Worm (Caenorhabditis elegans) whole organism, early embryonic: ENCODE measurements around the gene C08F8.6.

Experiments used
- B0310.2 ChIP-seq: sonication (generic microtip); optimal IDR thresholded peaks from 2 replicates; lab custom pipeline; 2016; ENCODE audit warnings: mild to moderate bottlenecking, missing genetic modification characterization, missing compliant biosample characterization
- F13C5.2 ChIP-seq: sonication (generic microtip); optimal IDR thresholded peaks from 2 replicates; lab custom pipeline; 2017; ENCODE audit warnings: mild to moderate bottlenecking, missing genetic modification characterization, inconsistent platforms, missing compliant biosample characterization
- ama-1 ChIP-seq: fragments of 150-350 bp; optimal IDR thresholded peaks from 2 replicates; lab custom pipeline; 2014
- ceh-13 ChIP-seq: fragments of 200-800 bp; sonication (Bioruptor generic); optimal IDR thresholded peaks from 2 replicates; lab custom pipeline; 2018; ENCODE audit warnings: mild to moderate bottlenecking, missing genetic modification characterization, missing compliant biosample characterization
- ets-7 ChIP-seq: sonication (generic microtip); optimal IDR thresholded peaks from 2 replicates; lab custom pipeline; 2016; ENCODE audit warnings: missing genotype, missing genetic modification characterization, missing compliant biosample characterization
- flt-1 ChIP-seq: fragments of 200-800 bp; sonication (Bioruptor generic); IDR thresholded peaks from 2 replicates; pipeline ENCODE4 v1.3.6; 2022; ENCODE audit warnings: missing genetic modification characterization, missing compliant biosample characterization
- hmg-4 ChIP-seq: fragments of 200-800 bp; sonication (Bioruptor generic); optimal IDR thresholded peaks from 2 replicates; lab custom pipeline; 2018; ENCODE audit warnings: mild to moderate bottlenecking, missing genetic modification characterization, missing compliant biosample characterization
- hnd-1 ChIP-seq: sonication (generic microtip); optimal IDR thresholded peaks from 2 replicates; lab custom pipeline; 2016; ENCODE audit warnings: missing genetic modification characterization, missing compliant biosample characterization
- scrt-1 ChIP-seq: fragments of 200-800 bp; sonication (Bioruptor generic); IDR thresholded peaks from 2 replicates; pipeline ENCODE4 v1.3.6; 2022; ENCODE audit warnings: missing genetic modification characterization, missing compliant biosample characterization
- tbx-37 ChIP-seq: fragments of 200-800 bp; sonication (Bioruptor generic); conservative IDR thresholded peaks from 2 replicates; pipeline ENCODE4 v1.3.6; 2022; ENCODE audit warnings: missing genetic modification reagents, missing genetic modification characterization, missing compliant biosample characterization

ce11 chrIV:11146492-11146891 is 18.2 kb downstream of the C08F8.6 start:
- TF ChIP-seq ceh-13 (GFP tag; lab: Kevin White, UChicago) (no peak), B0310.2 (tag; lab: Kevin White, UChicago) (no peak), ama-1 (lab: Kevin White, UChicago) (no peak), hnd-1 (tag; lab: Kevin White, UChicago) (no peak), ets-7 (tag; lab: Kevin White, UChicago) (no peak), F13C5.2 (tag; lab: Kevin White, UChicago) (no peak), scrt-1 (GFP tag; lab: Robert Waterston, UW) (no peak), flt-1 (GFP tag; lab: Robert Waterston, UW) (no peak), tbx-37 (GFP tag; lab: Robert Waterston, UW) (no peak), hmg-4 (GFP tag; lab: Kevin White, UChicago) (no peak)
